Worm (Caenorhabditis elegans) whole organism, late embryonic: ENCODE results near the gene fbxc-20.

Experiments used
- C08G9.2 ChIP-seq: sonication (generic microtip); optimal IDR thresholded peaks from 2 replicates; lab custom pipeline; 2016; ENCODE audit warnings: mild to moderate bottlenecking, missing genetic modification characterization, moderate library complexity, missing compliant biosample characterization
- C38D4.7 ChIP-seq: fragments of 200-800 bp; sonication (Bioruptor generic); optimal IDR thresholded peaks from 2 replicates; lab custom pipeline; 2018; ENCODE audit warnings: mild to moderate bottlenecking, missing genetic modification characterization, moderate library complexity, missing compliant biosample characterization
- K02D7.2 ChIP-seq: sonication (generic microtip); optimal IDR thresholded peaks from 2 replicates; lab custom pipeline; 2017; ENCODE audit warnings: mild to moderate bottlenecking, missing genetic modification characterization, missing compliant biosample characterization
- K09A11.1 ChIP-seq: sonication (generic microtip); optimal IDR thresholded peaks from 2 replicates; lab custom pipeline; 2017; ENCODE audit warnings: antibody characterized with exemption, mild to moderate bottlenecking, missing genetic modification characterization, missing compliant biosample characterization; ENCODE audit not compliant: insufficient read depth
- T23F11.4 ChIP-seq: fragments of 200-800 bp; sonication (Bioruptor generic); optimal IDR thresholded peaks from 2 replicates; lab custom pipeline; 2018; ENCODE audit warnings: mild to moderate bottlenecking, missing genetic modification characterization, missing compliant biosample characterization
- Y22D7AL.16 ChIP-seq: sonication (generic microtip); optimal IDR thresholded peaks from 2 replicates; lab custom pipeline; 2016; ENCODE audit warnings: missing genetic modification characterization, missing compliant biosample characterization
- ahr-1 ChIP-seq: sonication (generic microtip); optimal IDR thresholded peaks from 2 replicates; lab custom pipeline; 2016; ENCODE audit warnings: missing genetic modification characterization, missing compliant biosample characterization
- ceh-18 ChIP-seq: sonication (generic microtip); optimal IDR thresholded peaks from 2 replicates; lab custom pipeline; 2016; ENCODE audit warnings: missing genetic modification characterization, missing compliant biosample characterization
- ceh-19 ChIP-seq: fragments of 200-800 bp; sonication (Bioruptor generic); optimal IDR thresholded peaks from 2 replicates; lab custom pipeline; 2018; ENCODE audit warnings: mild to moderate bottlenecking, missing genetic modification characterization, missing compliant biosample characterization
- ceh-2 ChIP-seq: sonication (generic microtip); optimal IDR thresholded peaks from 2 replicates; lab custom pipeline; 2016; ENCODE audit warnings: missing genotype, missing genetic modification characterization, missing compliant biosample characterization
- ceh-22 ChIP-seq: sonication (generic microtip); optimal IDR thresholded peaks from 2 replicates; lab custom pipeline; 2017; ENCODE audit warnings: missing biosample characterization, missing genetic modification characterization
- ceh-24 ChIP-seq: sonication (generic microtip); optimal IDR thresholded peaks from 2 replicates; lab custom pipeline; 2016; ENCODE audit warnings: mild to moderate bottlenecking, missing genetic modification characterization, missing compliant biosample characterization
- ceh-6 ChIP-seq: fragments of 200-800 bp; sonication (Bioruptor generic); optimal IDR thresholded peaks from 2 replicates; lab custom pipeline; 2018; ENCODE audit warnings: mild to moderate bottlenecking, missing genetic modification characterization, missing compliant biosample characterization
- che-1 ChIP-seq: sonication (generic microtip); optimal IDR thresholded peaks from 2 replicates; lab custom pipeline; 2016; ENCODE audit warnings: mild to moderate bottlenecking, missing genetic modification characterization, missing compliant biosample characterization
- dmd-4 ChIP-seq: sonication (generic microtip); optimal IDR thresholded peaks from 2 replicates; lab custom pipeline; 2016; ENCODE audit warnings: borderline replicate concordance, missing genetic modification characterization, missing compliant biosample characterization
- dve-1 ChIP-seq: sonication (generic microtip); optimal IDR thresholded peaks from 2 replicates; lab custom pipeline; 2017; ENCODE audit warnings: antibody characterized with exemption, mild to moderate bottlenecking, missing genetic modification characterization, missing compliant biosample characterization
- ets-4 ChIP-seq: sonication (generic microtip); optimal IDR thresholded peaks from 2 replicates; lab custom pipeline; 2016; ENCODE audit warnings: missing genetic modification characterization, missing compliant biosample characterization
- eyg-1 ChIP-seq: sonication (generic microtip); optimal IDR thresholded peaks from 2 replicates; lab custom pipeline; 2016; ENCODE audit warnings: missing genotype, missing genetic modification characterization, missing compliant biosample characterization
- fax-1 ChIP-seq: sonication (generic microtip); optimal IDR thresholded peaks from 2 replicates; lab custom pipeline; 2016; ENCODE audit warnings: missing genotype, missing genetic modification characterization, missing compliant biosample characterization
- hlh-13 ChIP-seq: fragments of 200-800 bp; sonication (Bioruptor generic); optimal IDR thresholded peaks from 2 replicates; lab custom pipeline; 2018; ENCODE audit warnings: mild to moderate bottlenecking, missing genetic modification characterization, missing compliant biosample characterization
- hlh-8 ChIP-seq: sonication (generic microtip); optimal IDR thresholded peaks from 2 replicates; lab custom pipeline; 2016; ENCODE audit warnings: missing genotype, missing genetic modification characterization, missing compliant biosample characterization
- lim-6 ChIP-seq: sonication (generic microtip); optimal IDR thresholded peaks from 2 replicates; lab custom pipeline; 2016; ENCODE audit warnings: missing genetic modification characterization, missing compliant biosample characterization
- madf-2 ChIP-seq: sonication (generic microtip); optimal IDR thresholded peaks from 2 replicates; lab custom pipeline; 2017; ENCODE audit warnings: missing genetic modification characterization, missing compliant biosample characterization
- nhr-11 ChIP-seq: fragments of 150-350 bp; optimal IDR thresholded peaks from 2 replicates; lab custom pipeline; 2014; ENCODE audit warnings: missing biosample characterization, missing genetic modification characterization
- npax-4 ChIP-seq: sonication (generic microtip); optimal IDR thresholded peaks from 2 replicates; lab custom pipeline; 2016; ENCODE audit warnings: missing genetic modification characterization, missing compliant biosample characterization
- odd-2 ChIP-seq: sonication (generic microtip); optimal IDR thresholded peaks from 2 replicates; lab custom pipeline; 2017; ENCODE audit warnings: antibody characterized with exemption, mild to moderate bottlenecking, missing genetic modification characterization, missing compliant biosample characterization
- pha-4 ChIP-seq: fragments of 150-350 bp; optimal IDR thresholded peaks from 2 replicates; lab custom pipeline; 2018; ENCODE audit warnings: missing biosample characterization, missing genetic modification reagents, missing genetic modification characterization
- pqm-1 ChIP-seq: sonication (generic microtip); optimal IDR thresholded peaks from 2 replicates; lab custom pipeline; 2016; ENCODE audit warnings: missing genetic modification characterization, missing compliant biosample characterization
- pros-1 ChIP-seq: fragments of 150-350 bp; optimal IDR thresholded peaks from 2 replicates; lab custom pipeline; 2014; ENCODE audit warnings: missing biosample characterization, missing genetic modification reagents, missing genetic modification characterization
- rnt-1 ChIP-seq: sonication (generic microtip); optimal IDR thresholded peaks from 2 replicates; lab custom pipeline; 2016; ENCODE audit warnings: missing genetic modification characterization, missing compliant biosample characterization
- sox-2 ChIP-seq: fragments of 200-800 bp; sonication (Bioruptor generic); IDR thresholded peaks from 2 replicates; pipeline ENCODE4 v1.3.6; 2022; ENCODE audit warnings: missing genetic modification reagents, missing genetic modification characterization, missing compliant biosample characterization
- tbx-7 ChIP-seq: sonication (generic microtip); optimal IDR thresholded peaks from 2 replicates; lab custom pipeline; 2016; ENCODE audit warnings: missing genotype, missing genetic modification characterization, missing compliant biosample characterization
- unc-3 ChIP-seq, 2 experiments: fragments of 200-800 bp in 1 of 2; sonication (Bioruptor generic) in 1 of 2; sonication (generic microtip) in 1 of 2; conservative IDR thresholded peaks in 1 of 2; optimal IDR thresholded peaks in 1 of 2; 2 replicates each; pipeline versions ENCODE4 v1.3.6 to Lab custom; 2016 to 2022; ENCODE audit warnings: missing compliant biosample characterization in 2 of 2, missing genetic modification characterization in 2 of 2, missing genetic modification reagents in 1 of 2
- unc-55 ChIP-seq: sonication (generic microtip); optimal IDR thresholded peaks from 2 replicates; lab custom pipeline; 2017; ENCODE audit warnings: missing biosample characterization, missing genetic modification reagents, missing genetic modification characterization
- zip-5 ChIP-seq: sonication (generic microtip); optimal IDR thresholded peaks from 2 replicates; lab custom pipeline; 2016; ENCODE audit warnings: missing genetic modification characterization, missing compliant biosample characterization
- ztf-16 ChIP-seq: sonication (generic microtip); optimal IDR thresholded peaks from 2 replicates; lab custom pipeline; 2017; ENCODE audit warnings: missing genetic modification characterization, missing compliant biosample characterization

fbxc-20 gene

ce11 chrII:2399810-2400209 is 19.1 kb upstream of the fbxc-20 start:
- no peak for TF ChIP-seq pha-4 (tag; lab: Kevin White, UChicago)
- TF ChIP-seq hlh-13, result no peak
- no peak for TF ChIP-seq fax-1 (tag; lab: Kevin White, UChicago)
- no peak for TF ChIP-seq dve-1 (tag; lab: Kevin White, UChicago)
- no peak for TF ChIP-seq C08G9.2 (tag; lab: Kevin White, UChicago)
- TF ChIP-seq madf-2 (tag; lab: Kevin White, UChicago), result no peak

ce11 chrII:2403984-2404383 is 15.0 kb upstream of the fbxc-20 start, which contains the start of gene F16G10.1:
Gene F16G10.1 (plus strand): TSS chrII:2404284.
- TF ChIP-seq pqm-1 (tag; lab: Kevin White, UChicago) (no peak), npax-4 (no peak)

- TF ChIP-seq ceh-2 (tag; lab: Kevin White, UChicago) (no peak), zip-5 (no peak), ceh-22 (tag; lab: Kevin White, UChicago) (no peak), ceh-24 (tag; lab: Kevin White, UChicago) (no peak), C38D4.7 (no peak), dmd-4 (tag; lab: Kevin White, UChicago) (no peak), tbx-7 (tag; lab: Kevin White, UChicago) (no peak), ahr-1 (tag; lab: Kevin White, UChicago) (no peak), odd-2 (tag; lab: Kevin White, UChicago) (no peak), pqm-1 (tag; lab: Kevin White, UChicago) (no peak), ets-4 (tag; lab: Kevin White, UChicago) (no peak), K02D7.2 (no peak), lim-6 (tag; lab: Kevin White, UChicago) (no peak), ceh-18 (tag; lab: Kevin White, UChicago) (no peak), pros-1 (tag; lab: Kevin White, UChicago) (no peak), Y22D7AL.16 (no peak), K09A11.1 (no peak)
Measured at ce11 chrII:2411093-2411492, 7.8 kb upstream of the fbxc-20 start.

ce11 chrII:2411555-2411954 is 7.4 kb upstream of the fbxc-20 start:
- TF ChIP-seq hlh-8 (tag; lab: Kevin White, UChicago) (no peak), dmd-4 (tag; lab: Kevin White, UChicago) (no peak)
- TF ChIP-seq, all 69 proteins: peak for 0

ce11 chrII:2412649-2413048 is 6.3 kb upstream of the fbxc-20 start, which contains the start of gene fbxa-182:
Gene fbxa-182 (minus strand): TSS chrII:2412749.
- TF ChIP-seq sox-2 (GFP tag; lab: Robert Waterston, UW), result no peak
- no peak for TF ChIP-seq ztf-16 (tag; lab: Kevin White, UChicago)
- TF ChIP-seq ceh-18 (tag; lab: Kevin White, UChicago), result no peak
- no peak for TF ChIP-seq nhr-11 (tag; lab: Kevin White, UChicago)
- no peak for TF ChIP-seq ceh-6 (GFP tag; lab: Kevin White, UChicago)
- no peak for TF ChIP-seq K09A11.1
- TF ChIP-seq T23F11.4 (GFP tag; lab: Kevin White, UChicago), result no peak
- no peak for TF ChIP-seq madf-2 (tag; lab: Kevin White, UChicago)
- no peak for TF ChIP-seq pha-4 (tag; lab: Kevin White, UChicago)
- TF ChIP-seq ets-4 (tag; lab: Kevin White, UChicago), result no peak
- no peak for TF ChIP-seq eyg-1 (tag; lab: Kevin White, UChicago)
- no peak for TF ChIP-seq unc-3 (GFP tag; conservative IDR thresholded peaks at IDR 0.05; lab: Robert Waterston, UW)
- TF ChIP-seq unc-3 (tag; optimal IDR thresholded peaks at IDR 0.05; lab: Kevin White, UChicago), result no peak
- TF ChIP-seq rnt-1 (tag; lab: Kevin White, UChicago), result no peak
- no peak for TF ChIP-seq tbx-7 (tag; lab: Kevin White, UChicago)
- no peak for TF ChIP-seq lim-6 (tag; lab: Kevin White, UChicago)
- no peak for TF ChIP-seq ceh-19 (GFP tag; lab: Kevin White, UChicago)
- TF ChIP-seq che-1 (tag; lab: Kevin White, UChicago), result no peak
- TF ChIP-seq unc-55 (GFP tag; lab: Kevin White, UChicago), result no peak
